Worm (Caenorhabditis elegans) whole organism, L2 larva: Measurements from ENCODE around the gene K04C1.3.

Experiments used
- R02D3.7 ChIP-seq: fragments of 150-350 bp; optimal IDR thresholded peaks from 2 replicates; lab custom pipeline; 2014; ENCODE audit warnings: missing biosample characterization, missing genetic modification characterization
- ZK546.5 ChIP-seq: sonication (generic microtip); optimal IDR thresholded peaks from 2 replicates; lab custom pipeline; 2017; ENCODE audit warnings: missing biosample characterization, missing genetic modification characterization
- aly-2 ChIP-seq: fragments of 150-350 bp; optimal IDR thresholded peaks from 2 replicates; lab custom pipeline; 2014; ENCODE audit warnings: missing biosample characterization, missing genetic modification characterization
- blmp-1 ChIP-seq: sonication (generic microtip); optimal IDR thresholded peaks from 2 replicates; lab custom pipeline; 2017; ENCODE audit warnings: missing genetic modification characterization, mild to moderate bottlenecking, missing compliant biosample characterization, antibody characterized with exemption, moderate library complexity; ENCODE audit not compliant: insufficient read depth
- fos-1 ChIP-seq: fragments of 150-350 bp; optimal IDR thresholded peaks from 2 replicates; lab custom pipeline; 2014; ENCODE audit warnings: missing biosample characterization, missing genetic modification characterization
- lin-39 ChIP-seq: fragments of 150-350 bp; optimal IDR thresholded peaks from 2 replicates; lab custom pipeline; 2014; ENCODE audit warnings: missing biosample characterization, missing genetic modification reagents, missing genetic modification characterization
- nhr-23 ChIP-seq: fragments of 150-350 bp; optimal IDR thresholded peaks from 2 replicates; lab custom pipeline; 2014; ENCODE audit warnings: missing biosample characterization, missing genetic modification reagents, missing genetic modification characterization
- nhr-237 ChIP-seq: fragments of 150-350 bp; optimal IDR thresholded peaks from 2 replicates; lab custom pipeline; 2014; ENCODE audit warnings: missing biosample characterization, missing genetic modification characterization
- nhr-77 ChIP-seq: fragments of 150-350 bp; optimal IDR thresholded peaks from 2 replicates; lab custom pipeline; 2014; ENCODE audit warnings: missing biosample characterization, missing genetic modification characterization
- snpc-4 ChIP-seq: fragments of 150-350 bp; optimal IDR thresholded peaks from 2 replicates; lab custom pipeline; 2014; ENCODE audit warnings: missing biosample characterization, missing genetic modification characterization
- unc-39 ChIP-seq: fragments of 150-350 bp; optimal IDR thresholded peaks from 2 replicates; lab custom pipeline; 2014; ENCODE audit warnings: missing biosample characterization, missing genetic modification characterization
- ztf-1 ChIP-seq: fragments of 200-800 bp; sonication (Bioruptor generic); conservative IDR thresholded peaks from 2 replicates; pipeline ENCODE4 v1.3.6; 2022; ENCODE audit warnings: missing genetic modification characterization, missing compliant biosample characterization
- ztf-4 ChIP-seq: fragments of 150-350 bp; optimal IDR thresholded peaks from 2 replicates; lab custom pipeline; 2014; ENCODE audit warnings: missing biosample characterization, missing genetic modification characterization

DNA sequence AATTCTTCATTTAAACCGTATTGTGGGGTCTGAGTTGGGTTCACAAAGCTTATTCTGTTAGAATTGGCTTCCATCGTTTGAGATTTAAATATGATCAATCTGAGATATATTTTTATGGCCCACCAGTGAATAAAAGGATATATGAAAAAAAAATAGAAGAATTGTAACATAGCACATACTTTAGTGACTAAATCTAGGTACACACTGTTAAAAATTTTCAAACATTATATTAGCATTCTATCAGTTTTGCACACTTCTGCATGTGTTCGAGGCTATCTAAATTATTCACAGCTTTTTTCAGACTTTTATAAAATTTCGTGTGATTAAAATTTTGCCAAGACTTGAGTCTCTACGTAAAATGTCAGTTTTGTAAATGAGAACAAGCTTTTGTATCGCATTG is 38.3 kb upstream of the K04C1.3 start, which contains the start of gene E02H4.2:
- TF ChIP-seq ZK546.5 (tag; lab: Kevin White, UChicago) (no peak), aly-2 (tag; lab: Kevin White, UChicago) (no peak), nhr-23 (tag; lab: Kevin White, UChicago) (no peak), unc-39 (tag; lab: Kevin White, UChicago) (no peak), lin-39 (tag; lab: Kevin White, UChicago) (no peak), nhr-77 (tag; lab: Kevin White, UChicago) (no peak), blmp-1 (tag; lab: Kevin White, UChicago) (no peak), snpc-4 (tag; lab: Kevin White, UChicago) (no peak), nhr-237 (tag; lab: Kevin White, UChicago) (no peak), fos-1 (tag; lab: Kevin White, UChicago) (no peak), R02D3.7 (tag; lab: Kevin White, UChicago) (no peak), ztf-1 (no peak), ztf-4 (tag; lab: Kevin White, UChicago) (no peak)
